Worm (Caenorhabditis elegans) whole organism, L4 larva: ENCODE results near the gene Y48A5A.3.

ENCODE experiments used
- D1046.2 ChIP-seq: fragments of 200-800 bp; sonication (Bioruptor generic); IDR thresholded peaks from 2 replicates; pipeline ENCODE4 v1.3.6; 2022; ENCODE audit warnings: missing genetic modification characterization, missing compliant biosample characterization
- aha-1 ChIP-seq: fragments of 150-350 bp; peaks from one replicate; lab custom pipeline; 2014; ENCODE audit warnings: missing biosample characterization, missing genetic modification characterization
- fkh-10 ChIP-seq: fragments of 150-350 bp; optimal IDR thresholded peaks from 2 replicates; lab custom pipeline; 2014; ENCODE audit warnings: missing biosample characterization, missing genetic modification reagents, missing genetic modification characterization
- hif-1 ChIP-seq, 2 experiments: sonication (generic microtip); optimal IDR thresholded peaks; 2 replicates each; lab custom pipeline; 2016 to 2017; ENCODE audit warnings: missing compliant biosample characterization in 2 of 2, missing genetic modification characterization in 2 of 2, missing genetic modification reagents in 2 of 2, missing genotype in 2 of 2, mild to moderate bottlenecking in 1 of 2
- lin-29 ChIP-seq: fragments of 200-800 bp; sonication (Bioruptor generic); IDR thresholded peaks from 2 replicates; pipeline ENCODE4 v1.3.6; 2022; ENCODE audit warnings: missing genetic modification reagents, missing genetic modification characterization, missing compliant biosample characterization
- lin-38 ChIP-seq: fragments of 200-800 bp; sonication (Bioruptor generic); IDR thresholded peaks from 2 replicates; pipeline ENCODE4 v1.3.6; 2022; ENCODE audit warnings: missing genetic modification reagents, missing genetic modification characterization, missing compliant biosample characterization
- nhr-48 ChIP-seq: sonication (generic microtip); optimal IDR thresholded peaks from 2 replicates; lab custom pipeline; 2016; ENCODE audit warnings: mild to moderate bottlenecking, missing genetic modification characterization, missing compliant biosample characterization
- unc-130 ChIP-seq: sonication (generic microtip); optimal IDR thresholded peaks from 2 replicates; lab custom pipeline; 2016; ENCODE audit warnings: missing genetic modification reagents, missing genetic modification characterization, missing compliant biosample characterization
- ztf-11 ChIP-seq: fragments of 150-350 bp; optimal IDR thresholded peaks from 2 replicates; lab custom pipeline; 2014; ENCODE audit warnings: missing biosample characterization, missing genetic modification characterization
- ztf-7 ChIP-seq: fragments of 150-350 bp; optimal IDR thresholded peaks from 2 replicates; lab custom pipeline; 2014; ENCODE audit warnings: missing biosample characterization, missing genetic modification characterization

Gene Y48A5A.3

DNA sequence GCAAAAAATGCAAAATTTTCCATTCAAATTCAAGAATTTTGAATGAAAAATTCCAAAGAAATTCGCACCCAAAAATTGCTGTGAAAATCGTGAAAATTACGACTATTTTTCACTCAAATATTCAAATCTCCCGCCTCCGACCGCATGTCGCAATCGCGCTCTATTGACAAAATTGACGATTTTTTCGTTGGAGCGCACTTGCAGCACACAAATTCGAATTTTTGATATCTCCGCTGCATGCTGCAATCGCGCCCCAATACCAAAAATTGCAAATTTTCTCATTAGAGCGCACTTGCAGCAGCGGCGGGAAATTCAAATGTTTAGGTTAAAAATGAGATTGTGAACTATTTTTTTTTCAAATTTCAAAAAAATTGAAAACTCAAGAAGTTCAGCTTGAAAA lies 28.2 kb downstream of the Y48A5A.3 start:
- no peak for TF ChIP-seq ztf-11 (tag; lab: Kevin White, UChicago)
- TF ChIP-seq lin-38 (GFP tag; lab: Robert Waterston, UW) = peak; percentile 83
- TF ChIP-seq, all 104 proteins: peak for 1

DNA sequence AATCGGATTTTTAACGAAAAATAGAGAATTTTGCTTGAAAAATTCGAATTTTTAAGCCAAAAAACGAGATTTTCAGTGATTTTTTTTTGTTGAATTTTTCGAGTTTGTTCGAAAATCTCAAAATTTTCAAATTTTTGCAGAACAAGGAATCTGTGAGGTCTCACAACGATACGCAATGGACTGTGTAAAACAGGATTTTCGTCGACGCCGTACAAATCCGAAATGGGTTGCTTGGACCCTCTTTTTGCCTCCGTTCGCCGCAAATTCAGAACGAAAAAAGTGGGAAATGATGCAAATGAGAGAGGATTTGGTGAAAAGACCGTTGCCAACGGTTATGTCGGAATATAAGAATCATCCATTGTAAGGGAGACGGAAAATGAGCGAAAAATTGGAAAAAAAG lies 32.8 kb downstream of the Y48A5A.3 start:
- TF ChIP-seq aha-1 (tag; lab: Kevin White, UChicago) (peak; percentile 41), lin-29 (no peak), D1046.2 (GFP tag; lab: Robert Waterston, UW) (no peak), nhr-48 (tag; lab: Kevin White, UChicago) (no peak), fkh-10 (GFP tag; lab: Kevin White, UChicago) (no peak), hif-1 (tag; optimal IDR thresholded peaks at IDR 0.05; lab: Kevin White, UChicago) (no peak)

DNA sequence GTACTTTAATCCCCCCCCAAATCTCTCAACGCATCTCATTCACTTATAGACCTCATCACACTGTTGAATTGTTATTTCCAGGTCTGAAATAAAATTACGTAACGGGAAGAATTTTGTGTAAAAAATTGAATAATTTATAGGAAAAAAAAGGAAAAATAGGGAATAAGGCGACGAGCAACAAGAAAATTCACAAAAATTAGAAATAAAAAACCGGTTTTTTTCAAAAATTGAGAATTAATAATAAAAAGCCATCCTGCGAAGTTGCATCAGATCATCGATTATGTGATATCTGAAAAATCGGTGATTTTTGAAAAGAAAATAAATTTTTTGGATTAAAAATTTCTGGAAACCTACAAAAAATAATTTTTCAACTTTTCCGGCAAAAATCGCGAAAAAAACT lies 39.4 kb downstream of the Y48A5A.3 start:
- TF ChIP-seq ztf-7 = no peak
- peak; percentile 2 for TF ChIP-seq unc-130 (GFP tag; lab: Kevin White, UChicago)
